Worm (Caenorhabditis elegans) whole organism, L4 larva: ENCODE results near the gene F35D11.1.

Experiments used
- F49E8.2 ChIP-seq: sonication (generic microtip); optimal IDR thresholded peaks from 2 replicates; lab custom pipeline; 2016; ENCODE audit warnings: missing compliant biosample characterization, mild to moderate bottlenecking, missing genetic modification characterization, borderline replicate concordance
- ama-1 ChIP-seq: fragments of 150-350 bp; optimal IDR thresholded peaks from 2 replicates; lab custom pipeline; 2014; ENCODE audit warnings: inconsistent platforms, mixed read lengths
- egl-43 ChIP-seq: fragments of 200-800 bp; sonication (Bioruptor generic); IDR thresholded peaks from 2 replicates; pipeline ENCODE4 v1.3.6; 2022; ENCODE audit warnings: missing genetic modification reagents, missing genetic modification characterization, missing compliant biosample characterization
- nhr-237 ChIP-seq: sonication (generic microtip); optimal IDR thresholded peaks from 2 replicates; lab custom pipeline; 2017; ENCODE audit warnings: missing biosample characterization, missing genetic modification characterization
- zag-1 ChIP-seq: fragments of 150-350 bp; optimal IDR thresholded peaks from 2 replicates; lab custom pipeline; 2014; ENCODE audit warnings: missing biosample characterization, missing genetic modification characterization
- ztf-11 ChIP-seq: fragments of 150-350 bp; optimal IDR thresholded peaks from 2 replicates; lab custom pipeline; 2014; ENCODE audit warnings: missing biosample characterization, missing genetic modification characterization

DNA sequence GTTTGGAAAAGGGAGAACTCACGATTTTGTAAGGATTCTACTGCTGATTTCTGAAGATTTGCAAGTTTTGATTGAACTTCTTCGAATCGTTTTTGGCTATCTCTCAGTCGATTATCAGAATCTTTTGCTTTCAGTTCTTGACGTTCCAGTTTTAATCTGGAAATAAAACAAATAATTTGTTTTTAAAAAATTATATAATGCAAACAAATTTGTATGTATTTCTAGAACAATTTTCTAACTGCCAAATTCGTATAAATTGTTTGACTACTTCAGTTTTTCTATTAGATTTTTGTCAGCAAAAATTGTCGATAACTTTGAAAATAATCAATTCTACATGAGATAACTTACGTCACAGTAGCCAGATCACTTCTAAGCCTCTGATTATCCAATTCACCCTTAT, 4.8 kb downstream of the F35D11.1 start:
- TF ChIP-seq nhr-237 (tag; lab: Kevin White, UChicago) = no peak
- no peak for TF ChIP-seq egl-43
- no peak for TF ChIP-seq ama-1
- no peak for TF ChIP-seq zag-1 (tag; lab: Kevin White, UChicago)
- TF ChIP-seq F49E8.2 (tag; lab: Kevin White, UChicago) = no peak
- TF ChIP-seq ztf-11 = no peak
